Fruit fly (Drosophila melanogaster) whole organism, embryonic: Measurements from ENCODE around the gene CG4210.

Source experiments
- Adf1 ChIP-seq: fragments of 200-800 bp; sonication (Bioruptor generic); IDR thresholded peaks from 2 replicates; pipeline ENCODE4 v1.3.6; 2022; ENCODE audit warnings: missing biosample characterization, missing genetic modification characterization
- Atf6 ChIP-seq: fragments of 200-800 bp; sonication (Bioruptor generic); IDR thresholded peaks from 2 replicates; pipeline ENCODE4 v1.3.6; 2022; ENCODE audit warnings: missing biosample characterization, missing genetic modification characterization
- Bgb ChIP-seq: fragments of 200-800 bp; sonication (Bioruptor generic); IDR thresholded peaks from 2 replicates; pipeline ENCODE4 v1.3.6; 2022; ENCODE audit warnings: missing biosample characterization, missing genetic modification characterization; ENCODE audit not compliant: partially characterized antibody
- CG10462 ChIP-seq: fragments of 200-800 bp; sonication (Bioruptor generic); optimal IDR thresholded peaks from 2 replicates; lab custom pipeline; 2016; ENCODE audit warnings: missing biosample characterization, missing genetic modification characterization
- CG10543 ChIP-seq: fragments of 200-800 bp; sonication (Bioruptor generic); optimal IDR thresholded peaks from 3 replicates; lab custom pipeline; 2017; ENCODE audit warnings: missing biosample characterization, mild to moderate bottlenecking, missing genetic modification characterization, moderate library complexity
- CG11247 ChIP-seq: fragments of 200-800 bp; sonication (Bioruptor generic); IDR thresholded peaks from 2 replicates; pipeline ENCODE4 v1.3.6; 2022; ENCODE audit warnings: missing biosample characterization, missing genetic modification characterization
- CG12104 ChIP-seq: fragments of 200-800 bp; sonication (Bioruptor generic); optimal IDR thresholded peaks from 3 replicates; lab custom pipeline; 2016; ENCODE audit warnings: missing biosample characterization, missing genetic modification characterization
- CG12391 ChIP-seq: fragments of 200-800 bp; sonication (Bioruptor generic); optimal IDR thresholded peaks from 3 replicates; lab custom pipeline; 2018; ENCODE audit warnings: missing biosample characterization, mild to moderate bottlenecking, missing genetic modification characterization, moderate library complexity
- CG13894 ChIP-seq: fragments of 200-800 bp; sonication (Bioruptor generic); optimal IDR thresholded peaks from 3 replicates; lab custom pipeline; 2018; ENCODE audit warnings: missing biosample characterization, mild to moderate bottlenecking, missing genetic modification characterization, moderate library complexity
- CG14860 ChIP-seq: fragments of 200-800 bp; sonication (Bioruptor generic); IDR thresholded peaks from 3 replicates; pipeline ENCODE4 v1.3.6; 2022; ENCODE audit warnings: missing biosample characterization, missing genetic modification characterization; ENCODE audit not compliant: partially characterized antibody
- CG17359 ChIP-seq: fragments of 200-800 bp; sonication (Bioruptor generic); optimal IDR thresholded peaks from 3 replicates; lab custom pipeline; 2018; ENCODE audit warnings: missing biosample characterization, mild to moderate bottlenecking, missing genetic modification characterization, moderate library complexity
- CG18764 ChIP-seq: fragments of 200-800 bp; sonication (Bioruptor generic); optimal IDR thresholded peaks from 3 replicates; lab custom pipeline; 2016; ENCODE audit warnings: missing biosample characterization, missing genetic modification characterization
- CG3281 ChIP-seq: fragments of 200-800 bp; sonication (Bioruptor generic); optimal IDR thresholded peaks from 3 replicates; lab custom pipeline; 2017; ENCODE audit warnings: missing biosample characterization, mild to moderate bottlenecking, missing genetic modification characterization
- CG4854 ChIP-seq: fragments of 200-800 bp; sonication (Bioruptor generic); optimal IDR thresholded peaks from 2 replicates; lab custom pipeline; 2016; ENCODE audit warnings: missing biosample characterization, missing genetic modification characterization, inconsistent platforms
- CG6765 ChIP-seq: fragments of 200-800 bp; sonication (Bioruptor generic); optimal IDR thresholded peaks from 3 replicates; lab custom pipeline; 2017; ENCODE audit warnings: missing biosample characterization, mild to moderate bottlenecking, missing genetic modification characterization
- CG7745 ChIP-seq: fragments of 200-800 bp; sonication (Bioruptor generic); optimal IDR thresholded peaks from 2 replicates; lab custom pipeline; 2018; ENCODE audit warnings: missing biosample characterization, mild to moderate bottlenecking, missing genetic modification characterization, moderate library complexity
- CG8290 ChIP-seq, 3 experiments: fragments of 200-800 bp; sonication (Bioruptor generic); optimal IDR thresholded peaks; 2 replicates each; lab custom pipeline; 2016 to 2019; ENCODE audit warnings: missing biosample characterization in 3 of 3, missing genetic modification characterization in 3 of 3, mild to moderate bottlenecking in 2 of 3, moderate library complexity in 1 of 3
- CG9437 ChIP-seq: fragments of 200-800 bp; sonication (Bioruptor generic); optimal IDR thresholded peaks from 2 replicates; lab custom pipeline; 2018; ENCODE audit warnings: missing biosample characterization, mild to moderate bottlenecking, missing genetic modification characterization
- CG9876 ChIP-seq: fragments of 200-800 bp; sonication (Bioruptor generic); optimal IDR thresholded peaks from 2 replicates; lab custom pipeline; 2016; ENCODE audit warnings: missing biosample characterization, missing genetic modification characterization
- CrebB ChIP-seq: fragments of 200-800 bp; sonication (Bioruptor generic); optimal IDR thresholded peaks from 3 replicates; lab custom pipeline; 2018; ENCODE audit warnings: missing biosample characterization, mild to moderate bottlenecking, missing genetic modification characterization
- D19A ChIP-seq: fragments of 200-800 bp; optimal IDR thresholded peaks from 3 replicates; lab custom pipeline; 2019; ENCODE audit warnings: missing biosample characterization, mild to moderate bottlenecking, missing genetic modification characterization, moderate library complexity
- Dref ChIP-seq: fragments of 200-800 bp; sonication (Bioruptor generic); IDR thresholded peaks from 2 replicates; pipeline ENCODE4 v1.3.6; 2022; ENCODE audit warnings: missing biosample characterization, missing genetic modification characterization
- E2f2 ChIP-seq: fragments of 200-800 bp; sonication (Bioruptor generic); IDR thresholded peaks from 2 replicates; pipeline ENCODE4 v1.3.6; 2022; ENCODE audit warnings: missing biosample characterization, missing genetic modification characterization
- Fer3 ChIP-seq: fragments of 200-800 bp; sonication (Bioruptor generic); optimal IDR thresholded peaks from 2 replicates; lab custom pipeline; 2018; ENCODE audit warnings: missing biosample characterization, mild to moderate bottlenecking, missing genetic modification characterization, moderate library complexity
- H2.0 ChIP-seq: fragments of 200-800 bp; sonication (Bioruptor generic); IDR thresholded peaks from 2 replicates; pipeline ENCODE4 v1.3.6; 2022; ENCODE audit warnings: missing biosample characterization, missing genetic modification characterization
- Hand ChIP-seq: fragments of 200-800 bp; sonication (Bioruptor generic); optimal IDR thresholded peaks from 2 replicates; lab custom pipeline; 2017; ENCODE audit warnings: mild to moderate bottlenecking, missing biosample characterization, missing genetic modification reagents, missing genetic modification characterization
- Hey ChIP-seq: fragments of 200-800 bp; sonication (Bioruptor generic); optimal IDR thresholded peaks from 3 replicates; lab custom pipeline; 2018; ENCODE audit warnings: missing biosample characterization, mild to moderate bottlenecking, missing genetic modification characterization
- HmgD ChIP-seq: fragments of 200-800 bp; sonication (Bioruptor generic); optimal IDR thresholded peaks from 3 replicates; lab custom pipeline; 2016; ENCODE audit warnings: missing biosample characterization, missing genetic modification characterization
- Hr51 ChIP-seq, 2 experiments: fragments of 200-800 bp; sonication (Bioruptor generic); optimal IDR thresholded peaks; 2 replicates in 1 of 2; 3 replicates in 1 of 2; lab custom pipeline; 2016 to 2018; ENCODE audit warnings: missing biosample characterization in 2 of 2, missing genetic modification characterization in 2 of 2, mild to moderate bottlenecking in 1 of 2, moderate library complexity in 1 of 2
- NfI ChIP-seq: fragments of 200-800 bp; sonication (Bioruptor generic); optimal IDR thresholded peaks from 3 replicates; lab custom pipeline; 2018; ENCODE audit warnings: missing biosample characterization, mild to moderate bottlenecking, missing genetic modification characterization, moderate library complexity
- Oli ChIP-seq: fragments of 200-800 bp; sonication (Bioruptor generic); optimal IDR thresholded peaks from 2 replicates; lab custom pipeline; 2018; ENCODE audit warnings: missing biosample characterization, mild to moderate bottlenecking, missing genetic modification characterization, moderate library complexity
- Opbp ChIP-seq: fragments of 200-800 bp; sonication (Bioruptor generic); IDR thresholded peaks from 3 replicates; pipeline ENCODE4 v1.3.6; 2022; ENCODE audit warnings: missing biosample characterization, missing genetic modification characterization; ENCODE audit not compliant: partially characterized antibody
- Trl ChIP-seq, 3 experiments: fragments of >200 bp in 2 of 3; fragments of 200-800 bp in 1 of 3; sonication (Bioruptor generic) in 1 of 3; optimal IDR thresholded peaks; 2 replicates in 1 of 3; 3 replicates in 2 of 3; lab custom pipeline; 2016 to 2017; ENCODE audit warnings: missing biosample characterization in 1 of 3, missing genetic modification characterization in 1 of 3
- YL-1 ChIP-seq: fragments of 200-800 bp; sonication (Bioruptor generic); optimal IDR thresholded peaks from 3 replicates; lab custom pipeline; 2017; ENCODE audit warnings: missing biosample characterization, mild to moderate bottlenecking, missing genetic modification characterization
- abd-A ChIP-seq: fragments of 200-800 bp; sonication (Bioruptor generic); optimal IDR thresholded peaks from 3 replicates; lab custom pipeline; 2019; ENCODE audit warnings: missing biosample characterization, mild to moderate bottlenecking, missing genetic modification characterization, moderate library complexity
- bowl ChIP-seq: fragments of 200-800 bp; sonication (Bioruptor generic); IDR thresholded peaks from 2 replicates; pipeline ENCODE4 v1.3.6; 2022; ENCODE audit warnings: missing biosample characterization, missing genetic modification characterization
- chn ChIP-seq: fragments of 200-800 bp; sonication (Bioruptor generic); optimal IDR thresholded peaks from 2 replicates; lab custom pipeline; 2016; ENCODE audit warnings: missing biosample characterization, missing genetic modification characterization
- en ChIP-seq: fragments of 200-800 bp; sonication (Bioruptor generic); optimal IDR thresholded peaks from 2 replicates; lab custom pipeline; 2016; ENCODE audit warnings: missing biosample characterization, missing genetic modification characterization
- fd96Cb ChIP-seq: fragments of 200-800 bp; sonication (Bioruptor generic); optimal IDR thresholded peaks from 2 replicates; lab custom pipeline; 2018; ENCODE audit warnings: missing biosample characterization, mild to moderate bottlenecking, missing genetic modification characterization, moderate library complexity
- ftz-f1 ChIP-seq: fragments of 200-800 bp; sonication (Bioruptor generic); optimal IDR thresholded peaks from 2 replicates; lab custom pipeline; 2016; ENCODE audit warnings: missing biosample characterization, missing genetic modification characterization
- lmd ChIP-seq: fragments of 200-800 bp; sonication (Bioruptor generic); IDR thresholded peaks from 2 replicates; pipeline ENCODE4 v1.3.6; 2022; ENCODE audit warnings: missing biosample characterization, missing genetic modification characterization
- odd ChIP-seq: fragments of 200-800 bp; sonication (Bioruptor generic); optimal IDR thresholded peaks from 2 replicates; lab custom pipeline; 2017; ENCODE audit warnings: missing biosample characterization, mild to moderate bottlenecking, missing genetic modification characterization
- org-1 ChIP-seq: fragments of 200-800 bp; sonication (Bioruptor generic); optimal IDR thresholded peaks from 2 replicates; lab custom pipeline; 2017; ENCODE audit warnings: missing biosample characterization, missing genetic modification characterization
- otp ChIP-seq: fragments of 200-800 bp; sonication (Bioruptor generic); IDR thresholded peaks from 3 replicates; pipeline ENCODE4, ENCODE4 v1.3.6; 2022; ENCODE audit warnings: missing biosample characterization, missing genetic modification characterization
- scrt ChIP-seq: fragments of 200-800 bp; sonication (Bioruptor generic); optimal IDR thresholded peaks from 2 replicates; lab custom pipeline; 2018; ENCODE audit warnings: missing biosample characterization, mild to moderate bottlenecking, missing genetic modification characterization, moderate library complexity
- sd ChIP-seq: fragments of 200-800 bp; sonication (Bioruptor generic); optimal IDR thresholded peaks from 3 replicates; lab custom pipeline; 2018; ENCODE audit warnings: missing biosample characterization, mild to moderate bottlenecking, missing genetic modification characterization, moderate library complexity
- sob ChIP-seq: fragments of 200-800 bp; sonication (Bioruptor generic); IDR thresholded peaks from 2 replicates; pipeline ENCODE4 v1.3.6; 2022; ENCODE audit warnings: missing biosample characterization, missing genetic modification characterization
- tio ChIP-seq: fragments of 200-800 bp; sonication (Bioruptor generic); optimal IDR thresholded peaks from 2 replicates; lab custom pipeline; 2017; ENCODE audit warnings: missing biosample characterization, missing genetic modification characterization, inconsistent platforms
- wek ChIP-seq: fragments of 200-800 bp; sonication (Bioruptor generic); optimal IDR thresholded peaks from 3 replicates; lab custom pipeline; 2018; ENCODE audit warnings: missing biosample characterization, mild to moderate bottlenecking, missing genetic modification characterization, moderate library complexity
- zfh1 ChIP-seq: fragments of 200-800 bp; sonication (Bioruptor generic); IDR thresholded peaks from 3 replicates; pipeline ENCODE4 v1.3.6; 2022; ENCODE audit warnings: missing biosample characterization, missing genetic modification characterization

The CG4210 gene

dm6 chr3R:15225279-15225730, 11.5 kb downstream of the CG4210 start, which contains the start of the genes CG31344 and Caf1-55 (continued):
- TF ChIP-seq abd-A, result no peak
- no peak for TF ChIP-seq Oli
- peak; percentile 54 for TF ChIP-seq CG12391 (tag; lab: Kevin White, UChicago)
- TF ChIP-seq CG6765 (GFP tag; lab: Kevin White, UChicago), result no peak
- no peak for TF ChIP-seq zfh1
- TF ChIP-seq sd (tag; lab: Kevin White, UChicago), result no peak
- TF ChIP-seq H2.0 (GFP tag; lab: Robert Waterston, UW), result no peak
- no peak for TF ChIP-seq CG9876 (GFP tag; lab: Kevin White, UChicago)
- TF ChIP-seq Dref, result peak; percentile 92
- no peak for TF ChIP-seq HmgD (GFP tag; lab: Kevin White, UChicago)
- TF ChIP-seq ftz-f1 (GFP tag; lab: Kevin White, UChicago), result no peak
- no peak for TF ChIP-seq CG11247 (GFP tag; lab: Robert Waterston, UW)
- no peak for TF ChIP-seq CG18764
- no peak for TF ChIP-seq Hr51 (GFP tag; optimal IDR thresholded peaks at IDR 0.05; lab: Kevin White, UChicago)
- no peak for TF ChIP-seq CG10462 (GFP tag; lab: Kevin White, UChicago)
- TF ChIP-seq CG14860 (GFP tag; lab: Robert Waterston, UW), result peak; percentile 61; the same call in 2 of the 3 replicates
- no peak for TF ChIP-seq org-1
- no peak for TF ChIP-seq CG10543
- no peak for TF ChIP-seq CG7745 (tag; lab: Kevin White, UChicago)
- TF ChIP-seq CG12104 (GFP tag; lab: Kevin White, UChicago), result no peak
- TF ChIP-seq Fer3, result no peak
- TF ChIP-seq Bgb (GFP tag; lab: Robert Waterston, UW), result peak; percentile 87
- TF ChIP-seq NfI (GFP tag; lab: Kevin White, UChicago), result no peak
- TF ChIP-seq CG17359, result no peak
- TF ChIP-seq fd96Cb (tag; lab: Kevin White, UChicago), result no peak
- no peak for TF ChIP-seq D19A (tag; lab: Kevin White, UChicago)
- no peak for TF ChIP-seq en (GFP tag; lab: Kevin White, UChicago)
- TF ChIP-seq Opbp (GFP tag; lab: Robert Waterston, UW), result peak; percentile 49; the same call in 1 of the 3 replicates
- TF ChIP-seq E2f2, result peak; percentile 82
- no peak for TF ChIP-seq tio (GFP tag; lab: Kevin White, UChicago)
- no peak for TF ChIP-seq Hey (tag; lab: Kevin White, UChicago)
- TF ChIP-seq otp (GFP tag; lab: Robert Waterston, UW), result no peak
- TF ChIP-seq CG13894 (tag; lab: Kevin White, UChicago), result no peak
- TF ChIP-seq CG8290 (GFP tag; optimal IDR thresholded peaks at IDR 0.05; lab: Kevin White, UChicago), result no peak
- no peak for TF ChIP-seq CG8290 (tag; optimal IDR thresholded peaks at IDR 0.05; lab: Kevin White, UChicago)
- TF ChIP-seq sob, result no peak
- no peak for TF ChIP-seq Trl (optimal IDR thresholded peaks at IDR 0.05; lab: Kevin White, UChicago)
- TF ChIP-seq Trl (GFP tag; optimal IDR thresholded peaks at IDR 0.05; lab: Kevin White, UChicago), result no peak
- no peak; the same call in 1 of the 2 replicates for TF ChIP-seq Adf1
- TF ChIP-seq YL-1 (GFP tag; lab: Kevin White, UChicago), result peak; percentile 81
- TF ChIP-seq Hand, result no peak
- TF ChIP-seq wek (GFP tag; lab: Kevin White, UChicago), result no peak
- TF ChIP-seq CG4854 (GFP tag; lab: Kevin White, UChicago), result no peak
- no peak for TF ChIP-seq chn (GFP tag; lab: Kevin White, UChicago)
- peak; percentile 79 for TF ChIP-seq CG9437 (GFP tag; lab: Kevin White, UChicago)
- no peak for TF ChIP-seq Atf6 (GFP tag; lab: Robert Waterston, UW)
- TF ChIP-seq lmd (GFP tag; lab: Robert Waterston, UW), result no peak
- TF ChIP-seq bowl (GFP tag; lab: Robert Waterston, UW), result no peak
- TF ChIP-seq odd (GFP tag; lab: Kevin White, UChicago), result no peak
- peak; percentile 2 for TF ChIP-seq CrebB (tag; lab: Kevin White, UChicago)
- no peak for TF ChIP-seq scrt
- TF ChIP-seq CG3281 (GFP tag; lab: Kevin White, UChicago), result no peak
